Fruit fly (Drosophila melanogaster) whole organism, embryonic: ENCODE results near the gene side-III.

Source experiments
- Bteb2 ChIP-seq: fragments of 200-800 bp; sonication (Bioruptor generic); optimal IDR thresholded peaks from 2 replicates; lab custom pipeline; 2016; ENCODE audit warnings: missing biosample characterization, missing genetic modification characterization
- CG10654 ChIP-seq: fragments of 200-800 bp; sonication (Bioruptor generic); optimal IDR thresholded peaks from 2 replicates; lab custom pipeline; 2016; ENCODE audit warnings: missing biosample characterization, missing genetic modification characterization
- CG14710 ChIP-seq: fragments of 200-800 bp; sonication (Bioruptor generic); optimal IDR thresholded peaks from 3 replicates; lab custom pipeline; 2019; ENCODE audit warnings: missing biosample characterization, mild to moderate bottlenecking, missing genetic modification characterization, moderate library complexity
- CG32532 ChIP-seq: fragments of 200-800 bp; sonication (Bioruptor generic); IDR thresholded peaks from 2 replicates; pipeline ENCODE4 v1.3.6; 2022; ENCODE audit warnings: missing biosample characterization, missing genetic modification characterization
- Deaf1 ChIP-seq: fragments of 200-800 bp; optimal IDR thresholded peaks from 3 replicates; lab custom pipeline; 2019; ENCODE audit warnings: missing biosample characterization, mild to moderate bottlenecking, missing genetic modification characterization, moderate library complexity
- Drgx ChIP-seq: fragments of 200-800 bp; sonication (Bioruptor generic); IDR thresholded peaks from 2 replicates; pipeline ENCODE4 v1.3.6; 2022; ENCODE audit warnings: missing biosample characterization, missing genetic modification characterization
- chinmo ChIP-seq: fragments of 200-800 bp; sonication (Bioruptor generic); IDR thresholded peaks from 4 replicates; pipeline ENCODE4 v1.3.6; 2022; ENCODE audit warnings: missing biosample characterization, missing genetic modification characterization; ENCODE audit not compliant: partially characterized antibody
- pita ChIP-seq: fragments of 200-800 bp; sonication (Bioruptor generic); optimal IDR thresholded peaks from 2 replicates; lab custom pipeline; 2017; ENCODE audit warnings: missing biosample characterization, mild to moderate bottlenecking, missing genetic modification characterization
- stwl ChIP-seq: fragments of 200-800 bp; sonication (Bioruptor generic); optimal IDR thresholded peaks from 3 replicates; lab custom pipeline; 2018; ENCODE audit warnings: missing biosample characterization, mild to moderate bottlenecking, missing genetic modification characterization, moderate library complexity

Gene side-III

dm6 chr3R:5813157-5813659 is 146.1 kb downstream of the side-III start, which contains the start of gene CG42675:
TSS of gene CG42675 (plus strand) at chr3R:5813609.
- TF ChIP-seq Deaf1: peak; percentile 25
- TF ChIP-seq stwl: no peak
- no peak for TF ChIP-seq CG14710
- peak; percentile 27; the same call in 1 of the 2 replicates for TF ChIP-seq Drgx (GFP tag; lab: Robert Waterston, UW)
- TF ChIP-seq Bteb2 (GFP tag; lab: Kevin White, UChicago): no peak
- 0 out of 4 replicates have a peak, but pooled peaks have one; percentile 74 for TF ChIP-seq chinmo (GFP tag; lab: Robert Waterston, UW)
- no peak for TF ChIP-seq pita
- TF ChIP-seq CG32532 (GFP tag; lab: Robert Waterston, UW): 0 out of 2 replicates have a peak, but pooled peaks have one; percentile 16
- no peak for TF ChIP-seq CG10654 (GFP tag; lab: Kevin White, UChicago)
